Fruit fly (Drosophila melanogaster) whole organism, embryonic: Measurements from ENCODE around the gene Tnpo-SR.
A peak's percentile ranks its signal among the peaks of the same experiment; 100 is the strongest.

Source experiments
- CG11093 ChIP-seq: fragments of 200-800 bp; sonication (Bioruptor generic); IDR thresholded peaks from 3 replicates; pipeline ENCODE4 v1.3.6; 2022; ENCODE audit warnings: missing biosample characterization, missing genetic modification characterization
- CG11560 ChIP-seq: fragments of 200-800 bp; sonication (Bioruptor generic); IDR thresholded peaks from 3 replicates; pipeline ENCODE4 v1.3.6; 2022; ENCODE audit warnings: missing biosample characterization, missing genetic modification characterization
- CG12104 ChIP-seq: fragments of 200-800 bp; sonication (Bioruptor generic); optimal IDR thresholded peaks from 3 replicates; lab custom pipeline; 2016; ENCODE audit warnings: missing biosample characterization, missing genetic modification characterization
- CG12391 ChIP-seq: fragments of 200-800 bp; sonication (Bioruptor generic); optimal IDR thresholded peaks from 3 replicates; lab custom pipeline; 2018; ENCODE audit warnings: missing biosample characterization, mild to moderate bottlenecking, missing genetic modification characterization, moderate library complexity
- CG12659 ChIP-seq: fragments of 200-800 bp; sonication (Bioruptor generic); optimal IDR thresholded peaks from 3 replicates; lab custom pipeline; 2017; ENCODE audit warnings: mild to moderate bottlenecking, missing biosample characterization, missing genetic modification reagents, missing genetic modification characterization
- CG14860 ChIP-seq: fragments of 200-800 bp; sonication (Bioruptor generic); IDR thresholded peaks from 3 replicates; pipeline ENCODE4 v1.3.6; 2022; ENCODE audit warnings: missing biosample characterization, missing genetic modification characterization; ENCODE audit not compliant: partially characterized antibody
- CG17359 ChIP-seq: fragments of 200-800 bp; sonication (Bioruptor generic); optimal IDR thresholded peaks from 3 replicates; lab custom pipeline; 2018; ENCODE audit warnings: missing biosample characterization, mild to moderate bottlenecking, missing genetic modification characterization, moderate library complexity
- CG17612 ChIP-seq: fragments of 200-800 bp; sonication (Bioruptor generic); IDR thresholded peaks from 2 replicates; pipeline ENCODE4 v1.3.6; 2022; ENCODE audit warnings: missing biosample characterization, missing genetic modification characterization
- CG18619 ChIP-seq: fragments of 200-800 bp; sonication (Bioruptor generic); optimal IDR thresholded peaks from 3 replicates; lab custom pipeline; 2017; ENCODE audit warnings: missing biosample characterization, mild to moderate bottlenecking, missing genetic modification characterization
- CG32532 ChIP-seq: fragments of 200-800 bp; sonication (Bioruptor generic); IDR thresholded peaks from 2 replicates; pipeline ENCODE4 v1.3.6; 2022; ENCODE audit warnings: missing biosample characterization, missing genetic modification characterization
- CG4424 ChIP-seq: fragments of 200-800 bp; sonication (Bioruptor generic); optimal IDR thresholded peaks from 3 replicates; lab custom pipeline; 2016; ENCODE audit warnings: missing biosample characterization, missing genetic modification characterization
- CG4730 ChIP-seq: fragments of 200-800 bp; sonication (Bioruptor generic); IDR thresholded peaks from 2 replicates; pipeline ENCODE4 v1.3.6; 2022; ENCODE audit warnings: missing biosample characterization, missing genetic modification characterization
- CG6254 ChIP-seq: fragments of 200-800 bp; sonication (Bioruptor generic); optimal IDR thresholded peaks from 3 replicates; lab custom pipeline; 2017; ENCODE audit warnings: mild to moderate bottlenecking, missing biosample characterization, missing genetic modification reagents, missing genetic modification characterization
- CG6654 ChIP-seq: fragments of 200-800 bp; sonication (Bioruptor generic); optimal IDR thresholded peaks from 2 replicates; lab custom pipeline; 2017; ENCODE audit warnings: missing biosample characterization, mild to moderate bottlenecking, missing genetic modification characterization
- CG7271 ChIP-seq: fragments of 200-800 bp; sonication (Bioruptor generic); optimal IDR thresholded peaks from 2 replicates; lab custom pipeline; 2018; ENCODE audit warnings: missing biosample characterization, mild to moderate bottlenecking, missing genetic modification characterization, moderate library complexity
- CG7839 ChIP-seq: fragments of 200-800 bp; sonication (Bioruptor generic); optimal IDR thresholded peaks from 3 replicates; lab custom pipeline; 2018; ENCODE audit warnings: missing biosample characterization, mild to moderate bottlenecking, missing genetic modification characterization, moderate library complexity
- CG8290 ChIP-seq, 3 experiments: fragments of 200-800 bp; sonication (Bioruptor generic); optimal IDR thresholded peaks; 2 replicates each; lab custom pipeline; 2016 to 2019; ENCODE audit warnings: missing biosample characterization in 3 of 3, missing genetic modification characterization in 3 of 3, mild to moderate bottlenecking in 2 of 3, moderate library complexity in 1 of 3
- CG8478 ChIP-seq: fragments of >200 bp; optimal IDR thresholded peaks from 2 replicates; lab custom pipeline; 2018
- CG9437 ChIP-seq: fragments of 200-800 bp; sonication (Bioruptor generic); optimal IDR thresholded peaks from 2 replicates; lab custom pipeline; 2018; ENCODE audit warnings: missing biosample characterization, mild to moderate bottlenecking, missing genetic modification characterization
- Elba2 ChIP-seq: fragments of 200-800 bp; sonication (Bioruptor generic); optimal IDR thresholded peaks from 3 replicates; lab custom pipeline; 2016; ENCODE audit warnings: missing biosample characterization, missing genetic modification characterization
- Kr ChIP-seq: fragments of 200-800 bp; sonication (Bioruptor generic); optimal IDR thresholded peaks from 2 replicates; lab custom pipeline; 2017; ENCODE audit warnings: missing biosample characterization, mild to moderate bottlenecking, missing genetic modification characterization
- NC2β ChIP-seq: fragments of 200-800 bp; sonication (Bioruptor generic); optimal IDR thresholded peaks from 2 replicates; lab custom pipeline; 2016; ENCODE audit warnings: missing biosample characterization, missing genetic modification characterization
- Sry-δ ChIP-seq: fragments of 200-800 bp; sonication (Bioruptor generic); optimal IDR thresholded peaks from 2 replicates; lab custom pipeline; 2016; ENCODE audit warnings: missing biosample characterization, missing genetic modification characterization
- Stat92E ChIP-seq, 3 experiments: fragments of >200 bp in 2 of 3; fragments of 200-800 bp in 1 of 3; sonication (Bioruptor generic) in 1 of 3; optimal IDR thresholded peaks; 2 replicates each; lab custom pipeline; 2017 to 2019; ENCODE audit warnings: missing biosample characterization in 3 of 3, missing genetic modification characterization in 3 of 3, mild to moderate bottlenecking in 1 of 3, moderate library complexity in 1 of 3
- Xbp1 ChIP-seq: fragments of 200-800 bp; sonication (Bioruptor generic); optimal IDR thresholded peaks from 3 replicates; lab custom pipeline; 2016; ENCODE audit warnings: missing biosample characterization, mild to moderate bottlenecking, missing genetic modification characterization
- br ChIP-seq: fragments of >200 bp; optimal IDR thresholded peaks from 2 replicates; lab custom pipeline; 2017
- bsh ChIP-seq, 2 experiments: fragments of 200-800 bp; sonication (Bioruptor generic); optimal IDR thresholded peaks; 2 replicates each; lab custom pipeline; 2017 to 2018; ENCODE audit warnings: mild to moderate bottlenecking in 2 of 2, missing biosample characterization in 2 of 2, missing genetic modification characterization in 2 of 2, moderate library complexity in 1 of 2
- chif ChIP-seq, 2 experiments: fragments of 200-800 bp; sonication (Bioruptor generic); optimal IDR thresholded peaks; 3 replicates each; lab custom pipeline; 2016; ENCODE audit warnings: missing biosample characterization in 2 of 2, missing genetic modification characterization in 2 of 2
- crol ChIP-seq: fragments of 200-800 bp; sonication (Bioruptor generic); IDR thresholded peaks from 2 replicates; pipeline ENCODE4 v1.3.6; 2022; ENCODE audit warnings: missing biosample characterization, missing genetic modification characterization
- dan ChIP-seq: fragments of 200-800 bp; sonication (Bioruptor generic); IDR thresholded peaks from 2 replicates; pipeline ENCODE4 v1.3.6; 2022; ENCODE audit warnings: missing biosample characterization, missing genetic modification characterization
- dimm ChIP-seq: fragments of 200-800 bp; sonication (Bioruptor generic); IDR thresholded peaks from 2 replicates; pipeline ENCODE4 v1.3.6; 2022; ENCODE audit warnings: missing biosample characterization, missing genetic modification characterization
- fd3F ChIP-seq: fragments of 200-800 bp; sonication (Bioruptor generic); optimal IDR thresholded peaks from 2 replicates; lab custom pipeline; 2018; ENCODE audit warnings: missing biosample characterization, mild to moderate bottlenecking, missing genetic modification characterization, moderate library complexity
- gro ChIP-seq: fragments of 200-800 bp; sonication (Bioruptor generic); optimal IDR thresholded peaks from 2 replicates; lab custom pipeline; 2016; ENCODE audit warnings: missing biosample characterization, missing genetic modification characterization
- gsb-n ChIP-seq: fragments of 200-800 bp; sonication (Bioruptor generic); optimal IDR thresholded peaks from 3 replicates; lab custom pipeline; 2018; ENCODE audit warnings: missing biosample characterization, mild to moderate bottlenecking, missing genetic modification characterization
- hb ChIP-seq: fragments of 200-800 bp; sonication (Bioruptor generic); IDR thresholded peaks from 3 replicates; pipeline ENCODE4 v1.3.6; 2022; ENCODE audit warnings: missing biosample characterization, missing genetic modification characterization; ENCODE audit not compliant: partially characterized antibody
- jumu ChIP-seq: fragments of 200-800 bp; sonication (Bioruptor generic); optimal IDR thresholded peaks from 3 replicates; lab custom pipeline; 2016; ENCODE audit warnings: missing biosample characterization, missing genetic modification characterization
- kay ChIP-seq: fragments of 200-800 bp; sonication (Bioruptor generic); optimal IDR thresholded peaks from 2 replicates; lab custom pipeline; 2016; ENCODE audit warnings: missing biosample characterization, missing genetic modification characterization
- kni ChIP-seq: fragments of 200-800 bp; sonication (Bioruptor generic); optimal IDR thresholded peaks from 3 replicates; lab custom pipeline; 2017; ENCODE audit warnings: mild to moderate bottlenecking, missing biosample characterization, missing genetic modification reagents, missing genetic modification characterization
- lmd ChIP-seq: fragments of 200-800 bp; sonication (Bioruptor generic); IDR thresholded peaks from 2 replicates; pipeline ENCODE4 v1.3.6; 2022; ENCODE audit warnings: missing biosample characterization, missing genetic modification characterization
- lola ChIP-seq, 3 experiments: fragments of >200 bp in 2 of 3; fragments of 200-800 bp in 1 of 3; sonication (Bioruptor generic) in 1 of 3; optimal IDR thresholded peaks; 2 replicates each; lab custom pipeline; 2017 to 2019; ENCODE audit warnings: missing biosample characterization in 3 of 3, missing genetic modification characterization in 3 of 3, mild to moderate bottlenecking in 1 of 3, moderate library complexity in 1 of 3
- maf-S ChIP-seq: fragments of 200-800 bp; sonication (Bioruptor generic); optimal IDR thresholded peaks from 2 replicates; lab custom pipeline; 2016; ENCODE audit warnings: missing biosample characterization, missing genetic modification characterization
- mam ChIP-seq: fragments of 200-800 bp; sonication (Bioruptor generic); optimal IDR thresholded peaks from 3 replicates; lab custom pipeline; 2016; ENCODE audit warnings: missing biosample characterization, missing genetic modification characterization
- pnt ChIP-seq: fragments of 200-800 bp; sonication (Bioruptor generic); optimal IDR thresholded peaks from 3 replicates; lab custom pipeline; 2016; ENCODE audit warnings: missing biosample characterization, missing genetic modification characterization
- psq ChIP-seq: fragments of 200-800 bp; sonication (Bioruptor generic); optimal IDR thresholded peaks from 2 replicates; lab custom pipeline; 2017; ENCODE audit warnings: missing biosample characterization, missing genetic modification characterization
- slou ChIP-seq: fragments of 200-800 bp; sonication (Bioruptor generic); optimal IDR thresholded peaks from 3 replicates; lab custom pipeline; 2016; ENCODE audit warnings: missing biosample characterization, missing genetic modification characterization
- sr ChIP-seq: fragments of 200-800 bp; sonication (Bioruptor generic); IDR thresholded peaks from 3 replicates; pipeline ENCODE4 v1.3.6; 2022; ENCODE audit warnings: missing biosample characterization, missing genetic modification characterization
- usp ChIP-seq: fragments of >200 bp; optimal IDR thresholded peaks from 2 replicates; lab custom pipeline; 2017; ENCODE audit warnings: missing biosample characterization, missing genetic modification characterization
- vvl ChIP-seq: fragments of 200-800 bp; sonication (Bioruptor generic); IDR thresholded peaks from 2 replicates; pipeline ENCODE4 v1.3.6; 2022; ENCODE audit warnings: missing biosample characterization, missing genetic modification characterization
- zf30C ChIP-seq: fragments of 200-800 bp; sonication (Bioruptor generic); optimal IDR thresholded peaks from 3 replicates; lab custom pipeline; 2018; ENCODE audit warnings: missing biosample characterization, mild to moderate bottlenecking, missing genetic modification characterization
- zfh1 ChIP-seq: fragments of 200-800 bp; sonication (Bioruptor generic); IDR thresholded peaks from 3 replicates; pipeline ENCODE4 v1.3.6; 2022; ENCODE audit warnings: missing biosample characterization, missing genetic modification characterization

Gene Tnpo-SR

DNA sequence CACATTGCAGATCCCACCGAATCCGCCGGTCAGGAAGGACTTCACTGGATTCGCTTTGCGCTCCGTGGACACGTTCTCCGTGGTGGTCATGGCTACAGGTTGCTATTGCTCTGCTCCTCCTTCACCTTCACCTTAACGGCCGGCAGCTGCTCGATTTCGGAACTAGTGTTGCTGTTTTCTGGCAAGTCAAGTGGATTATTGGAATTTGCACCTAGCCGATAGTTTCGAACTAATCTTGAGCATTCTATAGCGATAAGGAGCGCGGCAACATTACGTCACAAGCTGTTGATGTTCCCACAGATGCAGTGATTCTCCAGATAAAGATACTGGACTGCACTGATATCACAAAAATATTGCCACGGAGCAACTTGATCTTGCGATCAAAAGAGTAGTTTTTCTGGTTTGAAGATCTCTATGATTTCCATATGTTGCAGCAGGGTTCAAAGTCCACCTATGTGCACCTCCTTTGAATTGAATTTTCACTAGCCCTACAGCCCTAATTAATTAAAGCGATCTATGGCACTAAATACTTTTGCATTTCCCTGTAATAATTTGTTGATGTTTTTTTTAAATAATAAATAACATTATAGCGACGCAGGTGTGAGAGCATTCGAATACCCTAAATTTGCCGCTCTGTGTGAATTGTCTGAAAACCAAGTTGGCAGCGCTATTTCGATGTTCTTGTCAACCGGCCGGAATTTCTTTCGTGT is 9.9 kb downstream of the Tnpo-SR start, which contains the start of the genes colt and HINT1 (continued):
- TF ChIP-seq Sry-δ (GFP tag; lab: Kevin White, UChicago): peak; percentile 41
- TF ChIP-seq lmd: no peak
- no peak for TF ChIP-seq crol (GFP tag; lab: Robert Waterston, UW)
- no peak for TF ChIP-seq pnt (GFP tag; lab: Kevin White, UChicago)
- TF ChIP-seq Elba2 (GFP tag; lab: Kevin White, UChicago): no peak
- TF ChIP-seq dan (GFP tag; lab: Robert Waterston, UW): no peak
- TF ChIP-seq CG11560 (tag; lab: Robert Waterston, UW): no peak
- no peak for TF ChIP-seq maf-S (GFP tag; lab: Kevin White, UChicago)
- no peak for TF ChIP-seq CG17612
- no peak for TF ChIP-seq CG6654 (GFP tag; lab: Kevin White, UChicago)
- no peak for TF ChIP-seq usp
- TF ChIP-seq lola (GFP tag; optimal IDR thresholded peaks at IDR 0.05; lab: Kevin White, UChicago): no peak
- TF ChIP-seq bsh (GFP tag; optimal IDR thresholded peaks at IDR 0.05; lab: Kevin White, UChicago): peak in 1 of 2 experiments; percentile 92
- TF ChIP-seq vvl (GFP tag; lab: Robert Waterston, UW): peak; percentile 57
- TF ChIP-seq CG6254 (GFP tag; lab: Kevin White, UChicago): peak; percentile 7
- TF ChIP-seq fd3F: no peak
- no peak for TF ChIP-seq CG8478 (lab: Kevin White, UChicago)
- no peak for TF ChIP-seq CG4730
- peak; percentile 48; the same call in 1 of the 2 replicates for TF ChIP-seq CG32532
- no peak for TF ChIP-seq mam (GFP tag; lab: Kevin White, UChicago)
- no peak for TF ChIP-seq zfh1 (GFP tag; lab: Robert Waterston, UW)
- TF ChIP-seq psq (GFP tag; lab: Kevin White, UChicago): no peak
- peak; percentile 6 for TF ChIP-seq zf30C (GFP tag; lab: Kevin White, UChicago)
- TF ChIP-seq slou (GFP tag; lab: Kevin White, UChicago): no peak
- TF ChIP-seq dimm (GFP tag; lab: Robert Waterston, UW): no peak
- no peak for TF ChIP-seq hb (GFP tag; lab: Robert Waterston, UW)
- no peak for TF ChIP-seq br (lab: Kevin White, UChicago)
- no peak for TF ChIP-seq gro (GFP tag; lab: Kevin White, UChicago)
- no peak for TF ChIP-seq NC2β (GFP tag; lab: Kevin White, UChicago)
- peak in 1 of 3 experiments; percentile 25 for TF ChIP-seq Stat92E (GFP tag; optimal IDR thresholded peaks at IDR 0.05; lab: Kevin White, UChicago)
- TF ChIP-seq Kr (GFP tag; lab: Kevin White, UChicago): no peak
- TF ChIP-seq CG17359 (tag; lab: Kevin White, UChicago): no peak
- TF ChIP-seq CG12659: peak; percentile 66
- TF ChIP-seq CG11093: no peak
- no peak for TF ChIP-seq kay (GFP tag; lab: Kevin White, UChicago)
- no peak for TF ChIP-seq jumu (GFP tag; lab: Kevin White, UChicago)
- TF ChIP-seq CG9437 (GFP tag; lab: Kevin White, UChicago): peak; percentile 31
- TF ChIP-seq gsb-n (tag; lab: Kevin White, UChicago): peak; percentile 28
- TF ChIP-seq sr (GFP tag; lab: Robert Waterston, UW): no peak
- peak; percentile 6 for TF ChIP-seq kni (GFP tag; lab: Kevin White, UChicago)
- no peak for TF ChIP-seq CG7271 (tag; lab: Kevin White, UChicago)
- TF ChIP-seq CG7839 (tag; lab: Kevin White, UChicago): peak; percentile 40
- TF ChIP-seq CG12391 (tag; lab: Kevin White, UChicago): peak; percentile 29
- TF ChIP-seq Xbp1 (GFP tag; lab: Kevin White, UChicago): peak; percentile 22
- no peak for TF ChIP-seq CG18619 (GFP tag; lab: Kevin White, UChicago)
- TF ChIP-seq CG12104 (GFP tag; lab: Kevin White, UChicago): no peak
- no peak for TF ChIP-seq chif (GFP tag; optimal IDR thresholded peaks at IDR 0.05; lab: Kevin White, UChicago)
- no peak for TF ChIP-seq CG14860
- TF ChIP-seq CG4424 (GFP tag; lab: Kevin White, UChicago): peak; percentile 32
- no peak for TF ChIP-seq CG8290 (GFP tag; optimal IDR thresholded peaks at IDR 0.05; lab: Kevin White, UChicago)
- peak in 1 of 2 experiments; percentile 18 for TF ChIP-seq CG8290 (tag; optimal IDR thresholded peaks at IDR 0.05; lab: Kevin White, UChicago)
